Worm (Caenorhabditis elegans): ENCODE measurements around the gene C40A11.4.
"Not testable (repeated sequence)": the region's sequence is repeated elsewhere in the genome, so short reads cannot be mapped to it uniquely, and the experiment has no call there.

The C40A11.4 gene

ce11 chrII:2135604-2136003, 1.6 kb upstream of the C40A11.4 start, which contains the start of gene hpo-7:
TSS of gene hpo-7 (minus strand) at chrII:2135704.
- TF ChIP-seq hmg-4 (GFP tag; optimal IDR thresholded peaks at IDR 0.05) = no peak
- TF ChIP-seq hnd-1 (tag; optimal IDR thresholded peaks at IDR 0.05) = no peak
- no peak for TF ChIP-seq sea-1 (GFP tag; conservative IDR thresholded peaks at IDR 0.05)
- no peak for TF ChIP-seq F13C5.2 (tag; optimal IDR thresholded peaks at IDR 0.05)
- TF ChIP-seq ceh-36 (tag; optimal IDR thresholded peaks at IDR 0.05) = no peak

- TF ChIP-seq scrt-1 (GFP tag; IDR thresholded peaks at IDR 0.05) (no peak), hnd-1 (tag; optimal IDR thresholded peaks at IDR 0.05) (no peak), ceh-36 (tag; optimal IDR thresholded peaks at IDR 0.05) (no peak), sea-1 (GFP tag; conservative IDR thresholded peaks at IDR 0.05) (no peak), ama-1 (optimal IDR thresholded peaks at IDR 0.05) (no peak), tbx-11 (GFP tag; IDR thresholded peaks at IDR 0.05) (no peak), tbx-37 (GFP tag; conservative IDR thresholded peaks at IDR 0.05) (no peak), flt-1 (GFP tag; IDR thresholded peaks at IDR 0.05) (no peak), pes-1 (GFP tag; IDR thresholded peaks at IDR 0.05) (no peak), tra-4 (tag; optimal IDR thresholded peaks at IDR 0.05) (no peak), ets-7 (tag; optimal IDR thresholded peaks at IDR 0.05) (no peak), hmg-4 (GFP tag; optimal IDR thresholded peaks at IDR 0.05) (no peak), ceh-13 (GFP tag; optimal IDR thresholded peaks at IDR 0.05) (no peak)
These were observed 1.7 kb downstream of the C40A11.4 start for ce11 chrII:2138901-2139300.

- TF ChIP-seq sea-1 (GFP tag; conservative IDR thresholded peaks at IDR 0.05) (no peak), ama-1 (optimal IDR thresholded peaks at IDR 0.05) (no peak), tra-4 (tag; optimal IDR thresholded peaks at IDR 0.05) (no peak)
These were observed 3.6 kb downstream of the C40A11.4 start, which contains the start of gene C40A11.3 for ce11 chrII:2140817-2141216. TSS of gene C40A11.3 (plus strand) at chrII:2141117.

- TF ChIP-seq ceh-36 (tag; optimal IDR thresholded peaks at IDR 0.05) = no peak
- no peak for TF ChIP-seq ama-1 (optimal IDR thresholded peaks at IDR 0.05)
- TF ChIP-seq ets-7 (tag; optimal IDR thresholded peaks at IDR 0.05) = no peak
- TF ChIP-seq aly-1 (tag; optimal IDR thresholded peaks at IDR 0.05) = no peak
- TF ChIP-seq sea-1 (GFP tag; conservative IDR thresholded peaks at IDR 0.05) = no peak
These were observed 8.3 kb downstream of the C40A11.4 start, which contains the start of gene C40A11.6 for ce11 chrII:2145566-2145965. TSS of gene C40A11.6 (minus strand) at chrII:2145666.

- TF ChIP-seq sea-1 (GFP tag; conservative IDR thresholded peaks at IDR 0.05) (no peak), scrt-1 (GFP tag; IDR thresholded peaks at IDR 0.05) (no peak), pes-1 (GFP tag; IDR thresholded peaks at IDR 0.05) (no peak), ama-1 (optimal IDR thresholded peaks at IDR 0.05) (no peak)
These were observed 9.7 kb downstream of the C40A11.4 start, which contains the start of gene C40A11.2 for ce11 chrII:2146900-2147375. TSS of gene C40A11.2 (plus strand) at chrII:2146950.

ce11 chrII:2150485-2150985, 13.3 kb downstream of the C40A11.4 start, which contains the start of the genes C40A11.7 and C40A11.8:
TSS of gene C40A11.7 (minus strand) at chrII:2150585.
TSS of gene C40A11.8 (minus strand) at chrII:2150935.
- TF ChIP-seq scrt-1 (GFP tag; IDR thresholded peaks at IDR 0.05) = no peak
- TF ChIP-seq hmg-4 (GFP tag; optimal IDR thresholded peaks at IDR 0.05) = no peak
- no peak for TF ChIP-seq flt-1 (GFP tag; IDR thresholded peaks at IDR 0.05)
- no peak for TF ChIP-seq tbx-37 (GFP tag; conservative IDR thresholded peaks at IDR 0.05)
- no peak for TF ChIP-seq ama-1 (optimal IDR thresholded peaks at IDR 0.05)
- TF ChIP-seq F13C5.2 (tag; optimal IDR thresholded peaks at IDR 0.05) = no peak

- TF ChIP-seq tbx-37 (GFP tag; conservative IDR thresholded peaks at IDR 0.05) = no peak
- no peak for TF ChIP-seq ama-1 (optimal IDR thresholded peaks at IDR 0.05)
- no peak for TF ChIP-seq tra-4 (tag; optimal IDR thresholded peaks at IDR 0.05)
- TF ChIP-seq sea-1 (GFP tag; conservative IDR thresholded peaks at IDR 0.05) = no peak
- no peak for TF ChIP-seq ets-7 (tag; optimal IDR thresholded peaks at IDR 0.05)
- TF ChIP-seq ceh-36 (tag; optimal IDR thresholded peaks at IDR 0.05) = no peak
- TF ChIP-seq aly-1 (tag; optimal IDR thresholded peaks at IDR 0.05) = no peak
- TF ChIP-seq F13C5.2 (tag; optimal IDR thresholded peaks at IDR 0.05) = no peak
- TF ChIP-seq pes-1 (GFP tag; IDR thresholded peaks at IDR 0.05) = no peak
- TF ChIP-seq scrt-1 (GFP tag; IDR thresholded peaks at IDR 0.05) = no peak
- TF ChIP-seq B0310.2 (tag; optimal IDR thresholded peaks at IDR 0.05) = no peak
- TF ChIP-seq flt-1 (GFP tag; IDR thresholded peaks at IDR 0.05) = no peak
- TF ChIP-seq tbx-11 (GFP tag; IDR thresholded peaks at IDR 0.05) = no peak
- TF ChIP-seq hmbx-1 (tag; optimal IDR thresholded peaks at IDR 0.05) = no peak
- TF ChIP-seq hmg-4 (GFP tag; optimal IDR thresholded peaks at IDR 0.05) = no peak
- TF ChIP-seq ceh-13 (GFP tag; optimal IDR thresholded peaks at IDR 0.05) = no peak
- TF ChIP-seq hnd-1 (tag; optimal IDR thresholded peaks at IDR 0.05) = no peak
These were observed 15.2 kb downstream of the C40A11.4 start for ce11 chrII:2152455-2152854.

- TF ChIP-seq ceh-13 (GFP tag; optimal IDR thresholded peaks at IDR 0.05); sea-1 (GFP tag; conservative IDR thresholded peaks at IDR 0.05); scrt-1 (GFP tag; IDR thresholded peaks at IDR 0.05): not testable (repeated sequence)
These were observed 16.5 kb downstream of the C40A11.4 start, which contains the start of gene math-18 for ce11 chrII:2153708-2154107. TSS of gene math-18 (plus strand) at chrII:2154008.

ce11 chrII:2163370-2163882, 26.2 kb downstream of the C40A11.4 start, which contains the start of gene C33C12.11:
TSS of gene C33C12.11 (minus strand) at chrII:2163832.
- not testable (repeated sequence) for TF ChIP-seq flt-1 (GFP tag; IDR thresholded peaks at IDR 0.05); F13C5.2 (tag; optimal IDR thresholded peaks at IDR 0.05); sea-1 (GFP tag; conservative IDR thresholded peaks at IDR 0.05)

Data from whole organism, early embryonic.